Worm (Caenorhabditis elegans) whole organism, mixed stage, embryonic: ENCODE data around the gene ins-39.

Source experiments
- M03D4.4 ChIP-seq: sonication (generic microtip); optimal IDR thresholded peaks from 2 replicates; lab custom pipeline; 2017; ENCODE audit warnings: mild to moderate bottlenecking, missing genetic modification characterization, missing compliant biosample characterization
- bed-3 ChIP-seq: fragments of 200-800 bp; sonication (Bioruptor generic); optimal IDR thresholded peaks from 3 replicates; lab custom pipeline; 2018; ENCODE audit warnings: mild to moderate bottlenecking, missing genetic modification characterization, moderate library complexity, missing compliant biosample characterization
- blmp-1 ChIP-seq: fragments of 150-350 bp; optimal IDR thresholded peaks from 2 replicates; lab custom pipeline; 2014; ENCODE audit warnings: missing biosample characterization, missing genetic modification characterization
- ceh-39 ChIP-seq: fragments of 150-350 bp; optimal IDR thresholded peaks from 2 replicates; lab custom pipeline; 2014; ENCODE audit warnings: missing biosample characterization, missing genetic modification characterization
- ceh-43 ChIP-seq: fragments of 200-800 bp; sonication (Bioruptor generic); optimal IDR thresholded peaks from 2 replicates; lab custom pipeline; 2018; ENCODE audit warnings: mild to moderate bottlenecking, missing genetic modification characterization, moderate library complexity, missing compliant biosample characterization
- ceh-83 ChIP-seq: fragments of 200-800 bp; sonication (Bioruptor generic); optimal IDR thresholded peaks from 2 replicates; lab custom pipeline; 2018; ENCODE audit warnings: mild to moderate bottlenecking, missing genetic modification characterization, missing compliant biosample characterization
- cnd-1 ChIP-seq: fragments of 200-800 bp; sonication (Bioruptor generic); optimal IDR thresholded peaks from 2 replicates; lab custom pipeline; 2018; ENCODE audit warnings: mild to moderate bottlenecking, missing genetic modification characterization, missing compliant biosample characterization
- drap-1 ChIP-seq: fragments of 200-800 bp; sonication (Bioruptor generic); optimal IDR thresholded peaks from 3 replicates; lab custom pipeline; 2018; ENCODE audit warnings: mild to moderate bottlenecking, missing genetic modification characterization, missing compliant biosample characterization
- elt-1 ChIP-seq: sonication (generic microtip); optimal IDR thresholded peaks from 2 replicates; lab custom pipeline; 2017; ENCODE audit warnings: missing genetic modification characterization, mild to moderate bottlenecking, missing compliant biosample characterization, antibody characterized with exemption, moderate library complexity, borderline replicate concordance; ENCODE audit not compliant: insufficient read depth
- elt-3 ChIP-seq: fragments of 150-350 bp; optimal IDR thresholded peaks from 2 replicates; lab custom pipeline; 2014; ENCODE audit warnings: missing biosample characterization, missing genetic modification characterization
- flh-1 ChIP-seq: fragments of 200-800 bp; sonication (Bioruptor generic); optimal IDR thresholded peaks from 2 replicates; lab custom pipeline; 2018; ENCODE audit warnings: mild to moderate bottlenecking, missing genetic modification characterization, moderate library complexity, missing compliant biosample characterization
- lin-13 ChIP-seq: fragments of 150-350 bp; optimal IDR thresholded peaks from 2 replicates; lab custom pipeline; 2014; ENCODE audit warnings: missing biosample characterization, missing genetic modification characterization
- lin-32 ChIP-seq: fragments of 200-800 bp; sonication (Bioruptor generic); optimal IDR thresholded peaks from 2 replicates; lab custom pipeline; 2018; ENCODE audit warnings: mild to moderate bottlenecking, missing genetic modification characterization, missing compliant biosample characterization
- lsy-2 ChIP-seq: fragments of 150-350 bp; optimal IDR thresholded peaks from 2 replicates; lab custom pipeline; 2014; ENCODE audit warnings: missing biosample characterization, missing genetic modification characterization
- mab-5 ChIP-seq: fragments of 150-350 bp; optimal IDR thresholded peaks from 2 replicates; lab custom pipeline; 2014; ENCODE audit warnings: missing biosample characterization, missing genetic modification characterization
- mls-2 ChIP-seq: sonication (generic microtip); optimal IDR thresholded peaks from 2 replicates; lab custom pipeline; 2016; ENCODE audit warnings: mild to moderate bottlenecking, missing genetic modification characterization, moderate library complexity, missing compliant biosample characterization
- nhr-12 ChIP-seq: fragments of 150-350 bp; optimal IDR thresholded peaks from 2 replicates; lab custom pipeline; 2014; ENCODE audit warnings: missing biosample characterization, missing genetic modification characterization
- nhr-2 ChIP-seq: fragments of 150-350 bp; optimal IDR thresholded peaks from 2 replicates; lab custom pipeline; 2014; ENCODE audit warnings: missing biosample characterization, missing genetic modification characterization
- nhr-28 ChIP-seq: fragments of 150-350 bp; optimal IDR thresholded peaks from 2 replicates; lab custom pipeline; 2014; ENCODE audit warnings: missing biosample characterization, missing genetic modification characterization
- nhr-76 ChIP-seq: sonication (generic microtip); optimal IDR thresholded peaks from 2 replicates; lab custom pipeline; 2017; ENCODE audit warnings: missing biosample characterization, missing genetic modification characterization
- pha-4 ChIP-seq: fragments of 150-350 bp; optimal IDR thresholded peaks from 2 replicates; lab custom pipeline; 2018; ENCODE audit warnings: missing biosample characterization, missing genetic modification reagents, missing genetic modification characterization
- sem-2 ChIP-seq: fragments of 200-800 bp; sonication (Bioruptor generic); optimal IDR thresholded peaks from 2 replicates; lab custom pipeline; 2018; ENCODE audit warnings: mild to moderate bottlenecking, missing genetic modification characterization, missing compliant biosample characterization
- snpc-4 ChIP-seq: fragments of 150-350 bp; optimal IDR thresholded peaks from 2 replicates; lab custom pipeline; 2014; ENCODE audit warnings: missing biosample characterization, missing genetic modification characterization
- tbx-8 ChIP-seq: fragments of 200-800 bp; sonication (Bioruptor generic); optimal IDR thresholded peaks from 2 replicates; lab custom pipeline; 2018; ENCODE audit warnings: mild to moderate bottlenecking, missing genetic modification characterization, moderate library complexity, missing compliant biosample characterization
- unc-62 ChIP-seq: fragments of 150-350 bp; optimal IDR thresholded peaks from 2 replicates; lab custom pipeline; 2014; ENCODE audit warnings: missing biosample characterization, missing genetic modification reagents, missing genetic modification characterization
- zip-8 ChIP-seq: fragments of 150-350 bp; optimal IDR thresholded peaks from 2 replicates; lab custom pipeline; 2014; ENCODE audit warnings: missing biosample characterization, missing genetic modification characterization
- ztf-11 ChIP-seq: fragments of 150-350 bp; optimal IDR thresholded peaks from 2 replicates; lab custom pipeline; 2014; ENCODE audit warnings: missing biosample characterization, missing genetic modification characterization

ins-39 gene

DNA sequence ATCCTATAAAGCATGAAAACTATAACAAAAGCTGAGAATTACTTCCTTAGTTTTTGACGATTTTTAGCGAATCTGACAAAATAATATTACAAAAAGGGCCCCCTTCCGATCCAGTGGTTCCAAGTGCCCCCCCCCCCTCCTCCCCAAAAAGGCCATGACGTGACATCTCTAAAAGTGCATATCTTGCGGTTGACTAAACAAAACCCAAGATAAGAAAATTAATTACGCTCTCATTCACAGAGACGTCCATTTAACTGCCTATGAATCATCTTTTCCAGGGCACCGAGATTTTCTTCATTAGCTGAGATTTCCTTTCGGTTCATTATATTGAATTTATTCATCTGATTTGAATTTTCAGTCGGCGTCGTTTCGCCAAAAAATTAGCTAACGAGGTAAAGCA is 44.4 kb downstream of the ins-39 start, which contains the start of gene inso-1:
TSS of gene inso-1 (plus strand) at position 301 of the 400 bp plus-strand sequence.
- TF ChIP-seq ceh-43: no peak
- TF ChIP-seq nhr-76 (tag; lab: Kevin White, UChicago): no peak
- TF ChIP-seq M03D4.4 (tag; lab: Kevin White, UChicago): no peak
- no peak for TF ChIP-seq sem-2 (GFP tag; lab: Kevin White, UChicago)
- TF ChIP-seq drap-1: no peak
- TF ChIP-seq zip-8: no peak
- TF ChIP-seq lin-32 (GFP tag; lab: Kevin White, UChicago): no peak
- TF ChIP-seq elt-1 (tag; lab: Kevin White, UChicago): no peak
- no peak for TF ChIP-seq nhr-12 (tag; lab: Kevin White, UChicago)
- TF ChIP-seq pha-4 (tag; lab: Kevin White, UChicago): no peak
- no peak for TF ChIP-seq ceh-83 (GFP tag; lab: Kevin White, UChicago)
- TF ChIP-seq, all 35 proteins: peak for 0

DNA sequence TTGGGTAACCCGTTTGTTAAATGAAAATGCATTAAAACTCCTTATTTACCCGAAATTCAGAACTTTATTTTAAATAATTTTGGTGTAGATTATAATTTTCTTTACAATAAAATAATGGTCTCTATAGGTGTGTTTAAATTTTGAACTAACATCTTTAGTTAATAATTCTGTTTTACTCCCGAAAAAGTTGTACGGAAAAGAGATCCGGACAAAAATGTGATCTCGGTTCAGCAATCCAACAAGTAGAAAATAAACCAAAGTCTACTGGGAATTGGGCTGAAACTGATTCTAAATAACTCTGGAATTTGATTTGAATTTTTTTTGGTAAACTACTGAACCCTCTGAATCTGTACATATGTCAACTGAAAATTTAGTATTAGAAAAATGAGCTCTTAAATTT is 48.5 kb downstream of the ins-39 start:
- TF ChIP-seq nhr-28 (tag; lab: Kevin White, UChicago) (no peak), lin-13 (tag; lab: Kevin White, UChicago) (no peak), nhr-2 (no peak), unc-62 (no peak), mab-5 (tag; lab: Kevin White, UChicago) (no peak), bed-3 (no peak), zip-8 (no peak), ceh-83 (GFP tag; lab: Kevin White, UChicago) (no peak), flh-1 (GFP tag; lab: Kevin White, UChicago) (no peak), drap-1 (no peak), cnd-1 (tag; lab: Kevin White, UChicago) (no peak), nhr-12 (tag; lab: Kevin White, UChicago) (no peak), lsy-2 (tag; lab: Kevin White, UChicago) (no peak), blmp-1 (tag; lab: Kevin White, UChicago) (no peak), mls-2 (tag; lab: Kevin White, UChicago) (no peak), ceh-43 (no peak), nhr-76 (tag; lab: Kevin White, UChicago) (no peak), ztf-11 (tag; lab: Kevin White, UChicago) (no peak), elt-3 (tag; lab: Kevin White, UChicago) (no peak)

DNA sequence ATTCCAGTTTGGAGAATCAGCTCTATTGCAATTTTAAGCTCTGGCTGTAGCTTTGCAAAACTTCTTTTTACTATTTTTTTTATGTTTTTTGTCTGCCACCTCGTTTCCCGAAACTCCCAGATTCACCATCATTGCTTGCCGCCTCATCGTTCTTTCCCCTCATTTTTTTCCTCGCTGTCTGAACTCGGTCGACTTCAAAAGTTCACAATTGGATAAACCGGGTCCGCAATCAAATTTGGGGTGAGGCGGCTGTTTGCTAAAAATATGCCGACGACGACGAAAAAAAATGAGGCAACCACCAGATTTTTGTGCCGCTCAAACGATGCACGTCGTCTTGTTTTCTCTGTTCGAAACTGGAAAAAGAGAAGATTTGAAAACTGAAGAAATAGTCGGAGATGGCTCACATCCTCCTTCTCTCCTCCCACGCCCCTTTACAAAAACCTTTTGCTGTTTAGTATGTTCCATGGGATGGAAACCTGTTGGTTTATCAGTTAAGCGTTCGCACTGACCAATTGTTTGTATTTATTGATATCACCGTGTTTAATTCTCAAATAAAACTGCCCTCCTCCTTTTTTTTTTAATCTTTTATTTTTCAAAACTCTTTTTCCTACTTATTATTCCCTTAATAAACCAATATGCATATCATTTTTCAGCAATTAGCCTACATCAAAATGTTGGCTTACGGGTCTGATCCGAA is 49.5 kb downstream of the ins-39 start, which contains the start of gene dop-4:
TSS of gene dop-4 (plus strand) at position 647 of the 697 bp plus-strand sequence.
- TF ChIP-seq nhr-12 (tag; lab: Kevin White, UChicago): no peak
- no peak for TF ChIP-seq sem-2 (GFP tag; lab: Kevin White, UChicago)
- TF ChIP-seq zip-8: no peak
- TF ChIP-seq ceh-43: no peak
- TF ChIP-seq lsy-2 (tag; lab: Kevin White, UChicago): no peak
- TF ChIP-seq nhr-2: no peak
- TF ChIP-seq snpc-4 (tag; lab: Kevin White, UChicago): no peak
- no peak for TF ChIP-seq M03D4.4 (tag; lab: Kevin White, UChicago)
- TF ChIP-seq lin-32 (GFP tag; lab: Kevin White, UChicago): no peak
- TF ChIP-seq ceh-39 (tag; lab: Kevin White, UChicago): no peak
- no peak for TF ChIP-seq tbx-8 (GFP tag; lab: Kevin White, UChicago)
